Worm (Caenorhabditis elegans) whole organism, L3 larva: ENCODE data around the gene T26H8.4.
"Not testable (repeated sequence)": the region's sequence is repeated elsewhere in the genome, so short reads cannot be mapped to it uniquely, and the experiment has no call there.

Source experiments
- R02D3.7 ChIP-seq: fragments of 150-350 bp; optimal IDR thresholded peaks from 2 replicates; lab custom pipeline; 2014; ENCODE audit warnings: missing biosample characterization, missing genetic modification characterization
- ZK546.5 ChIP-seq: sonication (generic microtip); optimal IDR thresholded peaks from 2 replicates; lab custom pipeline; 2017; ENCODE audit warnings: missing biosample characterization, missing genetic modification characterization
- aly-2 ChIP-seq: fragments of 150-350 bp; optimal IDR thresholded peaks from 2 replicates; lab custom pipeline; 2014; ENCODE audit warnings: missing biosample characterization, missing genetic modification characterization
- ama-1 ChIP-seq: fragments of 150-350 bp; optimal IDR thresholded peaks from 2 replicates; lab custom pipeline; 2018
- ceh-16 ChIP-seq: sonication (generic microtip); optimal IDR thresholded peaks from 2 replicates; lab custom pipeline; 2017; ENCODE audit warnings: missing biosample characterization, missing genetic modification characterization
- ceh-28 ChIP-seq: fragments of 150-350 bp; optimal IDR thresholded peaks from 2 replicates; lab custom pipeline; 2014; ENCODE audit warnings: missing biosample characterization, missing genetic modification reagents, missing genetic modification characterization
- ceh-82 ChIP-seq: fragments of 150-350 bp; optimal IDR thresholded peaks from 2 replicates; lab custom pipeline; 2014; ENCODE audit warnings: missing biosample characterization, missing genetic modification characterization
- ceh-9 ChIP-seq: sonication (generic microtip); optimal IDR thresholded peaks from 2 replicates; lab custom pipeline; 2018; ENCODE audit warnings: missing biosample characterization, missing genetic modification characterization
- egl-27 ChIP-seq: sonication (generic microtip); optimal IDR thresholded peaks from 4 replicates; lab custom pipeline; 2017; ENCODE audit warnings: missing biosample characterization, missing genetic modification reagents, missing genetic modification characterization
- egl-5 ChIP-seq: fragments of 150-350 bp; optimal IDR thresholded peaks from 2 replicates; lab custom pipeline; 2017; ENCODE audit warnings: missing biosample characterization, missing genetic modification reagents, missing genetic modification characterization, inconsistent platforms
- elt-2 ChIP-seq: sonication (generic microtip); optimal IDR thresholded peaks from 2 replicates; lab custom pipeline; 2016; ENCODE audit warnings: missing genetic modification reagents, mild to moderate bottlenecking, missing genetic modification characterization, missing compliant biosample characterization
- elt-3 ChIP-seq, 3 experiments: fragments of 150-350 bp in 1 of 3; sonication (generic microtip) in 2 of 3; optimal IDR thresholded peaks; 2 replicates in 2 of 3; 4 replicates in 1 of 3; lab custom pipeline; 2014 to 2017; ENCODE audit warnings: missing biosample characterization in 3 of 3, missing genetic modification characterization in 3 of 3
- fkh-2 ChIP-seq: fragments of 150-350 bp; optimal IDR thresholded peaks from 2 replicates; lab custom pipeline; 2014; ENCODE audit warnings: missing biosample characterization, missing genetic modification reagents, missing genetic modification characterization
- fos-1 ChIP-seq: fragments of 150-350 bp; optimal IDR thresholded peaks from 2 replicates; lab custom pipeline; 2014; ENCODE audit warnings: missing biosample characterization, missing genetic modification characterization
- jun-1 ChIP-seq: fragments of 150-350 bp; optimal IDR thresholded peaks from 2 replicates; lab custom pipeline; 2014; ENCODE audit warnings: missing biosample characterization, missing genetic modification reagents, missing genetic modification characterization
- lsy-12 ChIP-seq: sonication (generic microtip); optimal IDR thresholded peaks from 2 replicates; lab custom pipeline; 2016; ENCODE audit warnings: mild to moderate bottlenecking, missing genetic modification characterization, missing compliant biosample characterization
- mdl-1 ChIP-seq: fragments of 150-350 bp; optimal IDR thresholded peaks from 2 replicates; lab custom pipeline; 2014; ENCODE audit warnings: missing biosample characterization, missing genetic modification characterization
- mml-1 ChIP-seq: fragments of 150-350 bp; sonication (generic microtip); optimal IDR thresholded peaks from 3 replicates; lab custom pipeline; 2014; ENCODE audit warnings: missing biosample characterization, missing genetic modification characterization
- nhr-11 ChIP-seq: fragments of 150-350 bp; optimal IDR thresholded peaks from 2 replicates; lab custom pipeline; 2014; ENCODE audit warnings: missing biosample characterization, missing genetic modification characterization
- nhr-12 ChIP-seq: fragments of 150-350 bp; optimal IDR thresholded peaks from 2 replicates; lab custom pipeline; 2014; ENCODE audit warnings: missing biosample characterization, missing genetic modification characterization
- nhr-23 ChIP-seq: fragments of 150-350 bp; optimal IDR thresholded peaks from 2 replicates; lab custom pipeline; 2014; ENCODE audit warnings: missing biosample characterization, missing genetic modification reagents, missing genetic modification characterization
- nhr-25 ChIP-seq: sonication (generic microtip); optimal IDR thresholded peaks from 2 replicates; lab custom pipeline; 2017; ENCODE audit warnings: missing biosample characterization, missing genetic modification characterization
- nhr-28 ChIP-seq: fragments of 150-350 bp; optimal IDR thresholded peaks from 2 replicates; lab custom pipeline; 2014; ENCODE audit warnings: missing biosample characterization, missing genetic modification characterization
- nhr-43 ChIP-seq: sonication (generic microtip); optimal IDR thresholded peaks from 2 replicates; lab custom pipeline; 2016; ENCODE audit warnings: mild to moderate bottlenecking, missing genetic modification characterization, missing compliant biosample characterization; ENCODE audit not compliant: poor library complexity, severe bottlenecking
- pha-4 ChIP-seq: fragments of 150-350 bp; optimal IDR thresholded peaks from 2 replicates; lab custom pipeline; 2014; ENCODE audit warnings: missing biosample characterization, missing genetic modification reagents, missing genetic modification characterization
- sea-2 ChIP-seq: fragments of 150-350 bp; sonication (generic microtip); optimal IDR thresholded peaks from 4 replicates; lab custom pipeline; 2014; ENCODE audit warnings: missing biosample characterization, missing genetic modification reagents, missing genetic modification characterization
- skn-1 ChIP-seq: fragments of 150-350 bp; optimal IDR thresholded peaks from 2 replicates; lab custom pipeline; 2014; ENCODE audit warnings: missing biosample characterization, missing genetic modification characterization
- snpc-4 ChIP-seq: fragments of 150-350 bp; optimal IDR thresholded peaks from 2 replicates; lab custom pipeline; 2014; ENCODE audit warnings: missing biosample characterization, missing genetic modification characterization
- tbx-2 ChIP-seq: sonication (generic microtip); optimal IDR thresholded peaks from 2 replicates; lab custom pipeline; 2016; ENCODE audit warnings: mild to moderate bottlenecking, missing genetic modification characterization, missing compliant biosample characterization
- unc-39 ChIP-seq: sonication (generic microtip); optimal IDR thresholded peaks from 4 replicates; lab custom pipeline; 2017; ENCODE audit warnings: missing biosample characterization, missing genetic modification characterization
- unc-62 ChIP-seq: fragments of 150-350 bp; sonication (generic microtip); optimal IDR thresholded peaks from 4 replicates; lab custom pipeline; 2014; ENCODE audit warnings: missing biosample characterization, missing genetic modification reagents, missing genetic modification characterization
- zag-1 ChIP-seq: fragments of 150-350 bp; optimal IDR thresholded peaks from 2 replicates; lab custom pipeline; 2014; ENCODE audit warnings: missing biosample characterization, missing genetic modification characterization
- ztf-11 ChIP-seq: fragments of 150-350 bp; optimal IDR thresholded peaks from 2 replicates; lab custom pipeline; 2014; ENCODE audit warnings: missing biosample characterization, missing genetic modification characterization

The T26H8.4 gene

ce11 chrV:15272263-15272662 lies 34.4 kb downstream of the T26H8.4 start, which contains the start of gene T10H4.4:
Gene T10H4.4, minus strand, starts transcription at chrV:15272363.
- TF ChIP-seq egl-5 (tag; lab: Kevin White, UChicago), result no peak
- TF ChIP-seq jun-1 (tag; lab: Kevin White, UChicago), result no peak
- TF ChIP-seq mml-1 (tag; lab: Kevin White, UChicago), result no peak
- TF ChIP-seq nhr-28, result no peak
- TF ChIP-seq snpc-4 (tag; lab: Kevin White, UChicago), result no peak
- no peak for TF ChIP-seq ztf-11
- TF ChIP-seq pha-4 (tag; lab: Kevin White, UChicago), result no peak
- no peak for TF ChIP-seq zag-1 (tag; lab: Kevin White, UChicago)
- TF ChIP-seq ceh-82 (tag; lab: Kevin White, UChicago), result no peak
- TF ChIP-seq aly-2 (tag; lab: Kevin White, UChicago), result no peak
- TF ChIP-seq ama-1, result no peak
- TF ChIP-seq ZK546.5 (tag; lab: Kevin White, UChicago), result no peak
- no peak for TF ChIP-seq nhr-11 (tag; lab: Kevin White, UChicago)
- TF ChIP-seq, all 47 proteins: peak for 0

- TF ChIP-seq skn-1 (tag; lab: Kevin White, UChicago), result no peak
Observed at ce11 chrV:15268302-15268701, 38.3 kb downstream of the T26H8.4 start, which contains the start of gene srw-22. Gene srw-22, plus strand, starts transcription at chrV:15268602.

ce11 chrV:15267405-15267804 lies 39.2 kb downstream of the T26H8.4 start, which contains the start of gene T10H4.13:
Gene T10H4.13, minus strand, starts transcription at chrV:15267505.
- TF ChIP-seq R02D3.7 (tag; lab: Kevin White, UChicago), result no peak
- TF ChIP-seq mml-1 (tag; lab: Kevin White, UChicago), result no peak
- no peak for TF ChIP-seq fkh-2
- TF ChIP-seq unc-39, result no peak

ce11 chrV:15265814-15266213 lies 40.8 kb downstream of the T26H8.4 start, which contains the start of gene M01B2.13:
Gene M01B2.13, minus strand, starts transcription at chrV:15265914.
- TF ChIP-seq ztf-11 (no peak), elt-2 (no peak), nhr-28 (no peak), zag-1 (tag; lab: Kevin White, UChicago) (no peak), aly-2 (tag; lab: Kevin White, UChicago) (no peak), mdl-1 (tag; lab: Kevin White, UChicago) (no peak), elt-3 (tag; optimal IDR thresholded peaks at IDR 0.05; lab: Kevin White, UChicago) (no peak), ceh-9 (no peak), fkh-2 (no peak), lsy-12 (tag; lab: Kevin White, UChicago) (no peak), tbx-2 (tag; lab: Kevin White, UChicago) (no peak), fos-1 (no peak), nhr-25 (tag; lab: Kevin White, UChicago) (no peak), R02D3.7 (tag; lab: Kevin White, UChicago) (no peak), nhr-11 (tag; lab: Kevin White, UChicago) (no peak)

- TF ChIP-seq ceh-16, result no peak
- no peak for TF ChIP-seq lsy-12 (tag; lab: Kevin White, UChicago)
- TF ChIP-seq nhr-23 (tag; lab: Kevin White, UChicago), result no peak
- no peak for TF ChIP-seq mml-1 (tag; lab: Kevin White, UChicago)
- no peak for TF ChIP-seq ztf-11
- TF ChIP-seq snpc-4 (tag; lab: Kevin White, UChicago), result no peak
- no peak for TF ChIP-seq jun-1 (tag; lab: Kevin White, UChicago)
- TF ChIP-seq ceh-28, result no peak
- no peak for TF ChIP-seq nhr-25 (tag; lab: Kevin White, UChicago)
- TF ChIP-seq unc-39, result no peak
- no peak for TF ChIP-seq R02D3.7 (tag; lab: Kevin White, UChicago)
- no peak for TF ChIP-seq nhr-12 (tag; lab: Kevin White, UChicago)
- TF ChIP-seq fos-1, result no peak
- no peak for TF ChIP-seq ama-1
- no peak for TF ChIP-seq elt-3 (tag; optimal IDR thresholded peaks at IDR 0.05; lab: Kevin White, UChicago)
- TF ChIP-seq elt-2, result no peak
- TF ChIP-seq sea-2 (GFP tag; lab: Kevin White, UChicago), result no peak
- TF ChIP-seq nhr-43 (tag; lab: Kevin White, UChicago), result no peak
Observed at ce11 chrV:15264131-15264530, 42.5 kb downstream of the T26H8.4 start, which contains the start of gene M01B2.12. Gene M01B2.12, minus strand, starts transcription at chrV:15264231.

- TF ChIP-seq egl-27; mdl-1 (tag; lab: Kevin White, UChicago); unc-62: not testable (repeated sequence)
- TF ChIP-seq, all 47 proteins: peak for 0; not testable (repeated sequence) for 47
Observed at ce11 chrV:15262336-15262735, 44.3 kb downstream of the T26H8.4 start, which contains the start of gene M01B2.10. Gene M01B2.10, minus strand, starts transcription at chrV:15262436.
